Fruit fly (Drosophila melanogaster): ENCODE results near the gene CG13801.

- no peak for TF ChIP-seq Crg-1 (GFP tag; optimal IDR thresholded peaks at IDR 0.05)
- no peak for TF ChIP-seq CG1620 (GFP tag; optimal IDR thresholded peaks at IDR 0.05)
- TF ChIP-seq toe (GFP tag; optimal IDR thresholded peaks at IDR 0.05) = no peak
- TF ChIP-seq CG11617 (GFP tag; optimal IDR thresholded peaks at IDR 0.05) = no peak
- TF ChIP-seq Hr96 (GFP tag; optimal IDR thresholded peaks at IDR 0.05) = no peak
- TF ChIP-seq CG33017 (tag; optimal IDR thresholded peaks at IDR 0.05) = no peak
- TF ChIP-seq CG12768 (GFP tag; optimal IDR thresholded peaks at IDR 0.05) = no peak
- TF ChIP-seq Mnt (GFP tag; optimal IDR thresholded peaks at IDR 0.05) = no peak
- no peak for TF ChIP-seq ovo (GFP tag; optimal IDR thresholded peaks at IDR 0.05)
- no peak for TF ChIP-seq tj (GFP tag; optimal IDR thresholded peaks at IDR 0.05)
Measured at dm6 chr3L:2397571-2398187, 37.3 kb downstream of the CG13801 start.

All from whole organism, adult.